Fruit fly (Drosophila melanogaster): ENCODE measurements around the gene ush.

ush gene

dm6 chr2L:542338-542967 lies 66.4 kb downstream of the ush start, which contains the start of gene lwr (continued):
- TF ChIP-seq CG31365 (tag; optimal IDR thresholded peaks at IDR 0.05), result no peak
- no peak for TF ChIP-seq CG18011 (GFP tag; optimal IDR thresholded peaks at IDR 0.05)
- TF ChIP-seq CG10959 (GFP tag; IDR thresholded peaks at IDR 0.05), result no peak
- no peak for TF ChIP-seq en (GFP tag; optimal IDR thresholded peaks at IDR 0.05)
- no peak for TF ChIP-seq CG8388 (GFP tag; optimal IDR thresholded peaks at IDR 0.05)
- TF ChIP-seq wek (GFP tag; optimal IDR thresholded peaks at IDR 0.05), result no peak
- no peak for TF ChIP-seq bigmax (GFP tag; optimal IDR thresholded peaks at IDR 0.05)
- no peak for TF ChIP-seq jing (GFP tag; optimal IDR thresholded peaks at IDR 0.05)
- no peak for TF ChIP-seq ato (GFP tag; IDR thresholded peaks at IDR 0.05; ENCODE audit: partially characterized antibody)
- TF ChIP-seq CG6813 (GFP tag; optimal IDR thresholded peaks at IDR 0.05), result no peak
- TF ChIP-seq CG7357 (GFP tag; IDR thresholded peaks at IDR 0.05), result no peak
- TF ChIP-seq vvl (GFP tag; IDR thresholded peaks at IDR 0.05), result no peak
- no peak for TF ChIP-seq fu2 (GFP tag; optimal IDR thresholded peaks at IDR 0.05)
- TF ChIP-seq zen2 (GFP tag; IDR thresholded peaks at IDR 0.05; ENCODE audit: partially characterized antibody), result no peak
- no peak for TF ChIP-seq CG7271 (tag; optimal IDR thresholded peaks at IDR 0.05)
- no peak for TF ChIP-seq Sry-β (GFP tag; optimal IDR thresholded peaks at IDR 0.05)
- no peak for TF ChIP-seq CG31388 (GFP tag; optimal IDR thresholded peaks at IDR 0.05)
- TF ChIP-seq pum (GFP tag; optimal IDR thresholded peaks at IDR 0.05), result no peak
- TF ChIP-seq insv (GFP tag; optimal IDR thresholded peaks at IDR 0.05), result no peak
- no peak for TF ChIP-seq bsh (GFP tag; optimal IDR thresholded peaks at IDR 0.05)
- TF ChIP-seq CG2129 (GFP tag; IDR thresholded peaks at IDR 0.05; ENCODE audit: partially characterized antibody), result peak; percentile 27; the same call in 1 of the 2 replicates
- no peak for TF ChIP-seq Side (GFP tag; optimal IDR thresholded peaks at IDR 0.05)
- TF ChIP-seq exex (tag; optimal IDR thresholded peaks at IDR 0.05), result no peak
- TF ChIP-seq tgo (GFP tag; IDR thresholded peaks at IDR 0.05), result no peak
- TF ChIP-seq kni (GFP tag; optimal IDR thresholded peaks at IDR 0.05), result no peak
- no peak for TF ChIP-seq CG13123 (GFP tag; optimal IDR thresholded peaks at IDR 0.05)
- TF ChIP-seq CG2202 (tag; optimal IDR thresholded peaks at IDR 0.05), result no peak
- TF ChIP-seq CG6175 (GFP tag; IDR thresholded peaks at IDR 0.05), result no peak
- no peak for TF ChIP-seq MTF-1 (GFP tag; optimal IDR thresholded peaks at IDR 0.05; ENCODE audit: borderline replicate concordance)
- TF ChIP-seq bowl (GFP tag; IDR thresholded peaks at IDR 0.05), result no peak
- TF ChIP-seq sna (GFP tag; IDR thresholded peaks at IDR 0.05; ENCODE audit: partially characterized antibody), result no peak
- TF ChIP-seq crp (GFP tag; optimal IDR thresholded peaks at IDR 0.05), result no peak
- no peak for TF ChIP-seq CG9437 (GFP tag; optimal IDR thresholded peaks at IDR 0.05)
- TF ChIP-seq CG12769 (tag; optimal IDR thresholded peaks at IDR 0.05), result no peak
- no peak for TF ChIP-seq Dfd (GFP tag; optimal IDR thresholded peaks at IDR 0.05)
- TF ChIP-seq CG3995 (GFP tag; optimal IDR thresholded peaks at IDR 0.05), result no peak
- no peak for TF ChIP-seq CG15514 (GFP tag; optimal IDR thresholded peaks at IDR 0.05)
- TF ChIP-seq CG32767 (GFP tag; IDR thresholded peaks at IDR 0.05), result no peak
- TF ChIP-seq grau (tag; optimal IDR thresholded peaks at IDR 0.05), result no peak
- TF ChIP-seq tin (GFP tag; optimal IDR thresholded peaks at IDR 0.05), result no peak
- peak; percentile 2 for TF ChIP-seq CG17186 (GFP tag; optimal IDR thresholded peaks at IDR 0.05)
- no peak for TF ChIP-seq gsb-n (tag; optimal IDR thresholded peaks at IDR 0.05)
- no peak for TF ChIP-seq prd (optimal IDR thresholded peaks at IDR 0.05)
- no peak for TF ChIP-seq prd (GFP tag; IDR thresholded peaks at IDR 0.05)
- no peak for TF ChIP-seq CG12104 (GFP tag; optimal IDR thresholded peaks at IDR 0.05)
- TF ChIP-seq CG3726 (GFP tag; IDR thresholded peaks at IDR 0.05), result no peak
- TF ChIP-seq CG15073 (GFP tag; optimal IDR thresholded peaks at IDR 0.05), result no peak
- TF ChIP-seq wdn (GFP tag; IDR thresholded peaks at IDR 0.05), result no peak
- TF ChIP-seq Abd-B (GFP tag; optimal IDR thresholded peaks at IDR 0.05), result no peak
- peak; percentile 64 for TF ChIP-seq amos (GFP tag; IDR thresholded peaks at IDR 0.05; ENCODE audit: partially characterized antibody)

Measured in whole organism, embryonic.